Fruit fly (Drosophila melanogaster) whole organism, embryonic: ENCODE measurements around the gene cu.
A peak's percentile ranks its signal among the peaks of the same experiment; 100 is the strongest.

Experiments used
- ATbp ChIP-seq: fragments of 200-800 bp; sonication (Bioruptor generic); optimal IDR thresholded peaks from 2 replicates; lab custom pipeline; 2017; ENCODE audit warnings: missing biosample characterization, mild to moderate bottlenecking, missing genetic modification characterization, missing genetic modification reagents
- CG11504 ChIP-seq: fragments of 200-800 bp; sonication (Bioruptor generic); optimal IDR thresholded peaks from 3 replicates; lab custom pipeline; 2019; ENCODE audit warnings: missing biosample characterization, mild to moderate bottlenecking, missing genetic modification characterization, moderate library complexity
- CG13123 ChIP-seq: fragments of 200-800 bp; sonication (Bioruptor generic); optimal IDR thresholded peaks from 2 replicates; lab custom pipeline; 2016; ENCODE audit warnings: missing biosample characterization, missing genetic modification characterization
- CG15011 ChIP-seq: fragments of 200-800 bp; sonication (Bioruptor generic); optimal IDR thresholded peaks from 3 replicates; lab custom pipeline; 2018; ENCODE audit warnings: missing biosample characterization, mild to moderate bottlenecking, missing genetic modification characterization
- CG15514 ChIP-seq: fragments of 200-800 bp; sonication (Bioruptor generic); optimal IDR thresholded peaks from 3 replicates; lab custom pipeline; 2017; ENCODE audit warnings: missing biosample characterization, missing genetic modification characterization, mild to moderate bottlenecking, moderate library complexity, missing genetic modification reagents
- CG1602 ChIP-seq: fragments of 200-800 bp; sonication (Bioruptor generic); optimal IDR thresholded peaks from 3 replicates; lab custom pipeline; 2016; ENCODE audit warnings: missing biosample characterization, missing genetic modification characterization
- CG17328 ChIP-seq: fragments of 200-800 bp; sonication (Bioruptor generic); IDR thresholded peaks from 2 replicates; pipeline ENCODE4 v1.3.6; 2022; ENCODE audit warnings: missing biosample characterization, missing genetic modification characterization
- CG17568 ChIP-seq: fragments of 200-800 bp; sonication (Bioruptor generic); optimal IDR thresholded peaks from 2 replicates; lab custom pipeline; 2018; ENCODE audit warnings: missing biosample characterization, mild to moderate bottlenecking, missing genetic modification characterization, moderate library complexity
- CG1792 ChIP-seq: fragments of 200-800 bp; sonication (Bioruptor generic); optimal IDR thresholded peaks from 2 replicates; lab custom pipeline; 2016; ENCODE audit warnings: missing biosample characterization, missing genetic modification characterization
- CG18011 ChIP-seq: fragments of 200-800 bp; sonication (Bioruptor generic); optimal IDR thresholded peaks from 2 replicates; lab custom pipeline; 2017; ENCODE audit warnings: missing biosample characterization, missing genetic modification characterization, mild to moderate bottlenecking, moderate library complexity, missing genotype
- CG2116 ChIP-seq: fragments of 200-800 bp; sonication (Bioruptor generic); optimal IDR thresholded peaks from 3 replicates; lab custom pipeline; 2018; ENCODE audit warnings: missing biosample characterization, mild to moderate bottlenecking, missing genetic modification characterization
- CG30020 ChIP-seq: fragments of 200-800 bp; optimal IDR thresholded peaks from 2 replicates; lab custom pipeline; 2019; ENCODE audit warnings: missing biosample characterization, mild to moderate bottlenecking, missing genetic modification characterization, moderate library complexity
- CG3281 ChIP-seq: fragments of 200-800 bp; sonication (Bioruptor generic); optimal IDR thresholded peaks from 3 replicates; lab custom pipeline; 2017; ENCODE audit warnings: missing biosample characterization, mild to moderate bottlenecking, missing genetic modification characterization
- CG34224 ChIP-seq: fragments of 200-800 bp; sonication (Bioruptor generic); IDR thresholded peaks from 3 replicates; pipeline ENCODE4 v1.3.6; 2022; ENCODE audit warnings: missing biosample characterization, missing genetic modification characterization; ENCODE audit not compliant: partially characterized antibody
- CG7745 ChIP-seq: fragments of 200-800 bp; sonication (Bioruptor generic); optimal IDR thresholded peaks from 2 replicates; lab custom pipeline; 2018; ENCODE audit warnings: missing biosample characterization, mild to moderate bottlenecking, missing genetic modification characterization, moderate library complexity
- CG8765 ChIP-seq: fragments of 200-800 bp; sonication (Bioruptor generic); IDR thresholded peaks from 2 replicates; pipeline ENCODE4 v1.3.6; 2022; ENCODE audit warnings: missing biosample characterization, missing genetic modification characterization
- CG9932 ChIP-seq: fragments of 200-800 bp; sonication (Bioruptor generic); IDR thresholded peaks from 2 replicates; pipeline ENCODE4 v1.3.6; 2022; ENCODE audit warnings: missing biosample characterization, missing genetic modification characterization
- Doc2 ChIP-seq: fragments of 200-800 bp; sonication (Bioruptor generic); IDR thresholded peaks from 2 replicates; pipeline ENCODE4 v1.3.6; 2022; ENCODE audit warnings: missing biosample characterization, missing genetic modification characterization
- Ets97D ChIP-seq: fragments of 200-800 bp; sonication (Bioruptor generic); optimal IDR thresholded peaks from 3 replicates; lab custom pipeline; 2016; ENCODE audit warnings: missing biosample characterization, missing genetic modification characterization
- Fer2 ChIP-seq: fragments of 200-800 bp; sonication (Bioruptor generic); optimal IDR thresholded peaks from 2 replicates; lab custom pipeline; 2018; ENCODE audit warnings: missing biosample characterization, mild to moderate bottlenecking, missing genetic modification characterization, moderate library complexity
- Fer3 ChIP-seq: fragments of 200-800 bp; sonication (Bioruptor generic); optimal IDR thresholded peaks from 2 replicates; lab custom pipeline; 2018; ENCODE audit warnings: missing biosample characterization, mild to moderate bottlenecking, missing genetic modification characterization, moderate library complexity
- HLH4C ChIP-seq: fragments of 200-800 bp; sonication (Bioruptor generic); IDR thresholded peaks from 3 replicates; pipeline ENCODE4 v1.3.6; 2022; ENCODE audit warnings: missing biosample characterization, missing genetic modification characterization; ENCODE audit not compliant: partially characterized antibody
- NK7.1 ChIP-seq: fragments of 200-800 bp; sonication (Bioruptor generic); optimal IDR thresholded peaks from 3 replicates; lab custom pipeline; 2016; ENCODE audit warnings: missing biosample characterization, missing genetic modification characterization
- Nf-YC ChIP-seq: fragments of 200-800 bp; optimal IDR thresholded peaks from 3 replicates; lab custom pipeline; 2019; ENCODE audit warnings: missing biosample characterization, mild to moderate bottlenecking, missing genetic modification characterization, moderate library complexity
- Opbp ChIP-seq: fragments of 200-800 bp; sonication (Bioruptor generic); IDR thresholded peaks from 3 replicates; pipeline ENCODE4 v1.3.6; 2022; ENCODE audit warnings: missing biosample characterization, missing genetic modification characterization; ENCODE audit not compliant: partially characterized antibody
- Optix ChIP-seq: fragments of 200-800 bp; sonication (Bioruptor generic); IDR thresholded peaks from 3 replicates; pipeline ENCODE4 v1.3.6; 2022; ENCODE audit warnings: missing biosample characterization, missing genetic modification characterization
- Sox100B ChIP-seq: fragments of 200-800 bp; sonication (Bioruptor generic); optimal IDR thresholded peaks from 3 replicates; lab custom pipeline; 2018; ENCODE audit warnings: missing biosample characterization, mild to moderate bottlenecking, missing genetic modification characterization
- Ssrp ChIP-seq: fragments of 200-800 bp; sonication (Bioruptor generic); optimal IDR thresholded peaks from 2 replicates; lab custom pipeline; 2018; ENCODE audit warnings: missing biosample characterization, mild to moderate bottlenecking, missing genetic modification characterization, moderate library complexity
- TFAM ChIP-seq: fragments of 200-800 bp; sonication (Bioruptor generic); optimal IDR thresholded peaks from 2 replicates; lab custom pipeline; 2017; ENCODE audit warnings: missing biosample characterization, missing genetic modification characterization, inconsistent platforms
- Trl ChIP-seq, 3 experiments: fragments of >200 bp in 2 of 3; fragments of 200-800 bp in 1 of 3; sonication (Bioruptor generic) in 1 of 3; optimal IDR thresholded peaks; 2 replicates in 1 of 3; 3 replicates in 2 of 3; lab custom pipeline; 2016 to 2017; ENCODE audit warnings: missing biosample characterization in 1 of 3, missing genetic modification characterization in 1 of 3
- dpn ChIP-seq, 2 experiments: fragments of 200-800 bp; sonication (Bioruptor generic); optimal IDR thresholded peaks; 3 replicates each; lab custom pipeline; 2016; ENCODE audit warnings: missing biosample characterization in 2 of 2, missing genetic modification characterization in 2 of 2
- fd96Cb ChIP-seq: fragments of 200-800 bp; sonication (Bioruptor generic); optimal IDR thresholded peaks from 2 replicates; lab custom pipeline; 2018; ENCODE audit warnings: missing biosample characterization, mild to moderate bottlenecking, missing genetic modification characterization, moderate library complexity
- her ChIP-seq: fragments of 200-800 bp; sonication (Bioruptor generic); optimal IDR thresholded peaks from 2 replicates; lab custom pipeline; 2016; ENCODE audit warnings: missing biosample characterization, missing genetic modification characterization
- ind ChIP-seq: fragments of 200-800 bp; sonication (Bioruptor generic); optimal IDR thresholded peaks from 3 replicates; lab custom pipeline; 2016; ENCODE audit warnings: missing biosample characterization, missing genetic modification characterization
- onecut ChIP-seq: fragments of 200-800 bp; sonication (Bioruptor generic); IDR thresholded peaks from 2 replicates; pipeline ENCODE4 v1.3.6; 2022; ENCODE audit warnings: missing biosample characterization, missing genetic modification characterization
- peb ChIP-seq: fragments of 200-800 bp; sonication (Bioruptor generic); IDR thresholded peaks from 2 replicates; pipeline ENCODE4 v1.3.6; 2022; ENCODE audit warnings: missing biosample characterization, missing genetic modification characterization
- salm ChIP-seq: fragments of 200-800 bp; sonication (Bioruptor generic); optimal IDR thresholded peaks from 2 replicates; lab custom pipeline; 2018; ENCODE audit warnings: missing biosample characterization, mild to moderate bottlenecking, missing genetic modification characterization
- sens ChIP-seq: fragments of 200-800 bp; sonication (Bioruptor generic); peaks from one replicate; lab custom pipeline; 2016; ENCODE audit warnings: missing biosample characterization, missing genetic modification characterization
- sna ChIP-seq: fragments of 200-800 bp; sonication (Bioruptor generic); IDR thresholded peaks from 2 replicates; pipeline ENCODE4 v1.3.6; 2022; ENCODE audit warnings: missing biosample characterization, missing genetic modification characterization; ENCODE audit not compliant: partially characterized antibody
- tup ChIP-seq: fragments of 200-800 bp; sonication (Bioruptor generic); optimal IDR thresholded peaks from 2 replicates; lab custom pipeline; 2016; ENCODE audit warnings: missing biosample characterization, mild to moderate bottlenecking, missing genetic modification characterization, moderate library complexity
- usp ChIP-seq: fragments of >200 bp; optimal IDR thresholded peaks from 2 replicates; lab custom pipeline; 2017; ENCODE audit warnings: missing biosample characterization, missing genetic modification characterization
- vvl ChIP-seq: fragments of 200-800 bp; sonication (Bioruptor generic); IDR thresholded peaks from 2 replicates; pipeline ENCODE4 v1.3.6; 2022; ENCODE audit warnings: missing biosample characterization, missing genetic modification characterization
- zf30C ChIP-seq: fragments of 200-800 bp; sonication (Bioruptor generic); optimal IDR thresholded peaks from 3 replicates; lab custom pipeline; 2018; ENCODE audit warnings: missing biosample characterization, mild to moderate bottlenecking, missing genetic modification characterization
- zfh1 ChIP-seq: fragments of 200-800 bp; sonication (Bioruptor generic); IDR thresholded peaks from 3 replicates; pipeline ENCODE4 v1.3.6; 2022; ENCODE audit warnings: missing biosample characterization, missing genetic modification characterization

Gene cu

dm6 chr3R:11226496-11226895 lies 29.1 kb downstream of the cu start, which contains the start of gene CG17726 (continued):
- peak; percentile 98 for TF ChIP-seq Fer3 (tag; lab: Kevin White, UChicago)
- TF ChIP-seq Trl (optimal IDR thresholded peaks at IDR 0.05; lab: Kevin White, UChicago): no peak
- peak; percentile 88 for TF ChIP-seq Trl (GFP tag; optimal IDR thresholded peaks at IDR 0.05; lab: Kevin White, UChicago)
- no peak for TF ChIP-seq CG17568 (GFP tag; lab: Kevin White, UChicago)
- peak; percentile 83 for TF ChIP-seq CG18011
- TF ChIP-seq CG15514 (GFP tag; lab: Kevin White, UChicago): peak; percentile 86
- TF ChIP-seq CG2116 (GFP tag; lab: Kevin White, UChicago): peak; percentile 86
- peak; percentile 62 for TF ChIP-seq CG1792 (GFP tag; lab: Kevin White, UChicago)
- peak; percentile 92 for TF ChIP-seq CG7745 (tag; lab: Kevin White, UChicago)
- peak; percentile 82 for TF ChIP-seq NK7.1
- TF ChIP-seq Ets97D (GFP tag; lab: Kevin White, UChicago): peak; percentile 46
- peak; percentile 87 for TF ChIP-seq CG30020 (tag; lab: Kevin White, UChicago)
- peak; percentile 89 for TF ChIP-seq Doc2
- TF ChIP-seq her: peak; percentile 70
- peak; percentile 91 for TF ChIP-seq CG3281
- peak; percentile 96 for TF ChIP-seq ind (GFP tag; lab: Kevin White, UChicago)
- peak; percentile 96 for TF ChIP-seq peb (GFP tag; lab: Robert Waterston, UW)
- no peak for TF ChIP-seq zf30C (GFP tag; lab: Kevin White, UChicago)
- TF ChIP-seq CG1602: peak; percentile 98
- peak; percentile 97 for TF ChIP-seq fd96Cb
- peak; percentile 99 for TF ChIP-seq vvl (GFP tag; lab: Robert Waterston, UW)
- no peak for TF ChIP-seq usp (GFP tag; lab: Kevin White, UChicago)
- TF ChIP-seq CG9932: peak; percentile 96
- TF ChIP-seq CG13123 (GFP tag; lab: Kevin White, UChicago): peak; percentile 90
- TF ChIP-seq sna (GFP tag; lab: Robert Waterston, UW): no peak
- peak; percentile 90 for TF ChIP-seq TFAM (GFP tag; lab: Kevin White, UChicago)
- TF ChIP-seq Fer2 (tag; lab: Kevin White, UChicago): peak; percentile 94
- peak; percentile 91 to 97 for TF ChIP-seq dpn (GFP tag; optimal IDR thresholded peaks at IDR 0.05; lab: Kevin White, UChicago)
- no peak for TF ChIP-seq CG15011 (GFP tag; lab: Kevin White, UChicago)
- peak; percentile 97 for TF ChIP-seq CG8765
- TF ChIP-seq zfh1 (GFP tag; lab: Robert Waterston, UW): peak; percentile 98
- TF ChIP-seq CG11504 (tag; lab: Kevin White, UChicago): peak; percentile 95
- TF ChIP-seq Nf-YC: peak; percentile 79
- TF ChIP-seq HLH4C (GFP tag; lab: Robert Waterston, UW): no peak
- peak; percentile 99 for TF ChIP-seq sens (GFP tag; lab: Kevin White, UChicago)
- TF ChIP-seq tup (GFP tag; lab: Kevin White, UChicago): peak; percentile 89
- TF ChIP-seq CG17328 (GFP tag; lab: Robert Waterston, UW): peak; percentile 99
- TF ChIP-seq Opbp (GFP tag; lab: Robert Waterston, UW): no peak
- TF ChIP-seq Sox100B: no peak
- TF ChIP-seq Ssrp (tag; lab: Kevin White, UChicago): peak; percentile 97
- peak; percentile 58; the same call in 1 of the 3 replicates for TF ChIP-seq Optix (GFP tag; lab: Robert Waterston, UW)
- TF ChIP-seq ATbp: peak; percentile 95
- peak; percentile 95 for TF ChIP-seq onecut (GFP tag; lab: Robert Waterston, UW)
- no peak for TF ChIP-seq CG34224 (GFP tag; lab: Robert Waterston, UW)
- TF ChIP-seq salm (tag; lab: Kevin White, UChicago): peak; percentile 97
